Worm (Caenorhabditis elegans) whole organism, L1 larva: ENCODE measurements around the gene lgc-10.

ENCODE experiments used
- fos-1 ChIP-seq: fragments of 150-350 bp; optimal IDR thresholded peaks from 2 replicates; lab custom pipeline; 2014; ENCODE audit warnings: missing biosample characterization, missing genetic modification characterization
- hpl-2 ChIP-seq: fragments of 150-350 bp; optimal IDR thresholded peaks from 2 replicates; lab custom pipeline; 2014; ENCODE audit warnings: missing biosample characterization, missing genetic modification reagents, missing genetic modification characterization
- lin-39 ChIP-seq: fragments of 150-350 bp; optimal IDR thresholded peaks from 2 replicates; lab custom pipeline; 2014; ENCODE audit warnings: missing biosample characterization, missing genetic modification reagents, missing genetic modification characterization
- mdl-1 ChIP-seq, 2 experiments: fragments of 150-350 bp; optimal IDR thresholded peaks; 2 replicates each; lab custom pipeline; 2014 to 2017; ENCODE audit warnings: missing biosample characterization in 2 of 2, missing genetic modification characterization in 2 of 2, inconsistent platforms in 1 of 2
- nhr-12 ChIP-seq: sonication (generic microtip); optimal IDR thresholded peaks from 2 replicates; lab custom pipeline; 2017; ENCODE audit warnings: missing biosample characterization, missing genetic modification characterization
- nhr-77 ChIP-seq: fragments of 150-350 bp; optimal IDR thresholded peaks from 2 replicates; lab custom pipeline; 2014; ENCODE audit warnings: missing biosample characterization, missing genetic modification characterization
- snu-23 ChIP-seq: sonication (generic microtip); optimal IDR thresholded peaks from 2 replicates; lab custom pipeline; 2016; ENCODE audit warnings: missing genetic modification characterization, missing compliant biosample characterization
- sup-37 ChIP-seq: fragments of 200-800 bp; sonication (Bioruptor generic); optimal IDR thresholded peaks from 2 replicates; lab custom pipeline; 2018; ENCODE audit warnings: mild to moderate bottlenecking, missing genetic modification characterization, missing compliant biosample characterization
- unc-30 ChIP-seq: sonication (generic microtip); optimal IDR thresholded peaks from 2 replicates; lab custom pipeline; 2017; ENCODE audit warnings: missing biosample characterization, missing genetic modification characterization
- zag-1 ChIP-seq: fragments of 150-350 bp; optimal IDR thresholded peaks from 2 replicates; lab custom pipeline; 2014; ENCODE audit warnings: missing biosample characterization, missing genetic modification characterization

- TF ChIP-seq unc-30 (tag; lab: Kevin White, UChicago) (no peak), nhr-12 (no peak), nhr-77 (no peak), fos-1 (tag; lab: Kevin White, UChicago) (no peak), snu-23 (GFP tag; lab: Kevin White, UChicago) (no peak), mdl-1 (tag; optimal IDR thresholded peaks at IDR 0.05; lab: Kevin White, UChicago) (no peak), lin-39 (tag; lab: Kevin White, UChicago) (no peak), zag-1 (tag; lab: Kevin White, UChicago) (no peak), sup-37 (GFP tag; lab: Kevin White, UChicago) (no peak), hpl-2 (no peak)
Measured at ce11 chrIV:6491915-6492314, 34.5 kb upstream of the lgc-10 start.
